Worm (Caenorhabditis elegans): ENCODE results near the gene dyci-1.
"Not testable (repeated sequence)": the region's sequence is repeated elsewhere in the genome, so short reads cannot be mapped to it uniquely, and the experiment has no call there.

ce11 chrIV:6827477-6827876, 42.4 kb upstream of the dyci-1 start, which contains the start of gene H20E11.2:
- not testable (repeated sequence) for TF ChIP-seq lin-11 (tag; optimal IDR thresholded peaks at IDR 0.05); ama-1 (optimal IDR thresholded peaks at IDR 0.05); lsy-2 (tag; optimal IDR thresholded peaks at IDR 0.05); R02D3.7 (tag; optimal IDR thresholded peaks at IDR 0.05); snpc-4 (tag; optimal IDR thresholded peaks at IDR 0.05); egl-27 (tag; optimal IDR thresholded peaks at IDR 0.05); nhr-77 (tag; optimal IDR thresholded peaks at IDR 0.05); nhr-237 (tag; optimal IDR thresholded peaks at IDR 0.05); ceh-82 (tag; optimal IDR thresholded peaks at IDR 0.05); lin-39 (tag; optimal IDR thresholded peaks at IDR 0.05); alr-1 (tag; optimal IDR thresholded peaks at IDR 0.05); nhr-11 (tag; optimal IDR thresholded peaks at IDR 0.05)

Data from whole organism, L2 larva.